Worm (Caenorhabditis elegans) whole organism, young adult: ENCODE measurements around the gene cdk-11.1.

Experiments
- C06A6.2 ChIP-seq: fragments of 200-800 bp; sonication (Bioruptor generic); conservative IDR thresholded peaks from 2 replicates; pipeline ENCODE4 v1.3.6; 2022; ENCODE audit warnings: missing genetic modification characterization, missing compliant biosample characterization
- dpff-1 ChIP-seq: sonication (generic microtip); optimal IDR thresholded peaks from 2 replicates; lab custom pipeline; 2017; ENCODE audit warnings: mild to moderate bottlenecking, missing genetic modification characterization, missing compliant biosample characterization
- hmg-20 ChIP-seq: fragments of 200-800 bp; sonication (Bioruptor generic); IDR thresholded peaks from 2 replicates; pipeline ENCODE4 v1.3.6; 2022; ENCODE audit warnings: missing genetic modification reagents, missing genetic modification characterization, missing compliant biosample characterization
- unc-62 ChIP-seq: fragments of 150-350 bp; optimal IDR thresholded peaks from 2 replicates; lab custom pipeline; 2014; ENCODE audit warnings: missing biosample characterization, missing genetic modification reagents, missing genetic modification characterization

ce11 chrII:7716112-7716511 lies 17.1 kb downstream of the cdk-11.1 start:
- TF ChIP-seq unc-62 (GFP tag; lab: Kevin White, UChicago) (no peak), dpff-1 (tag; lab: Kevin White, UChicago) (no peak), hmg-20 (no peak), C06A6.2 (GFP tag; lab: Robert Waterston, UW) (no peak)
